Worm (Caenorhabditis elegans) whole organism, midembryonic: ENCODE results near the gene str-262.

Source experiments
- cog-1 ChIP-seq: sonication (generic microtip); optimal IDR thresholded peaks from 2 replicates; lab custom pipeline; 2016; ENCODE audit warnings: missing genetic modification characterization, missing compliant biosample characterization
- flt-1 ChIP-seq: fragments of 200-800 bp; sonication (Bioruptor generic); IDR thresholded peaks from 2 replicates; pipeline ENCODE4 v1.3.6; 2022; ENCODE audit warnings: missing genetic modification characterization, missing compliant biosample characterization
- ztf-23 ChIP-seq: fragments of 200-800 bp; sonication (Bioruptor generic); IDR thresholded peaks from 2 replicates; pipeline ENCODE4 v1.3.6; 2022; ENCODE audit warnings: missing genetic modification reagents, missing genetic modification characterization, missing compliant biosample characterization
- ztf-29 ChIP-seq: fragments of 200-800 bp; sonication (Bioruptor generic); IDR thresholded peaks from 2 replicates; pipeline ENCODE4 v1.3.6; 2022; ENCODE audit warnings: missing genetic modification reagents, missing genetic modification characterization, missing compliant biosample characterization

DNA sequence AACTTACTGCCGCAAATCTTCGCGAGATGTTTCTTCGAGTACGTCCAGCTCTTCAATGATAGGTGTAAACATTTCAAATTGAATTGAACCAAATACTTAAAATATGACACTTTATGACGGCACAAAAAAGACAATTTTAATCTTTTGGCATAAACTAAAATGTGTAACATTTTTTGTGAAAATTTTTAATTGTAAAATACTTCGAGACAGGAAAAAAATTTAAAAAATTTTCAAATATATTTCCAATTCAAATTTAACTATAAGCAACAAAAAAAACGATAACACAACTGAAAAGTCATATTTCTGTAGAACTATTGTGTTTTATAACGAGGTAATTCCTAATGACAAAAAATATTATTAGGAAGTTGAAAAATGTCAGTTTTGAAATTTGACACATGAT, 9.3 kb upstream of the str-262 start, which contains the start of gene C05E4.12:
- no peak for TF ChIP-seq ztf-23 (GFP tag; lab: Robert Waterston, UW)
- no peak for TF ChIP-seq cog-1 (tag; lab: Kevin White, UChicago)
- no peak for TF ChIP-seq flt-1 (GFP tag; lab: Robert Waterston, UW)
- no peak for TF ChIP-seq ztf-29
